Fruit fly (Drosophila melanogaster): ENCODE results near the gene CG6118.

- TF ChIP-seq CG14655 (GFP tag; optimal IDR thresholded peaks at IDR 0.05) (no peak), CG32121 (GFP tag; IDR thresholded peaks at IDR 0.05) (no peak), CG8301 (tag; optimal IDR thresholded peaks at IDR 0.05) (no peak), Pif1A (GFP tag; optimal IDR thresholded peaks at IDR 0.05) (no peak), CG10348 (GFP tag; IDR thresholded peaks at IDR 0.05) (no peak)
These were observed 17.0 kb upstream of the CG6118 start for dm6 chr3R:15451344-15452107.

Measured in whole organism, pupa.